Worm (Caenorhabditis elegans) whole organism, L1 larva: ENCODE data around the gene F53B1.2.

ENCODE experiments used
- C34B4.2 ChIP-seq: sonication (generic microtip); optimal IDR thresholded peaks from 2 replicates; lab custom pipeline; 2017; ENCODE audit warnings: mild to moderate bottlenecking, missing genetic modification characterization, missing compliant biosample characterization
- Y116A8C.19 ChIP-seq: sonication (generic microtip); optimal IDR thresholded peaks from 2 replicates; lab custom pipeline; 2016; ENCODE audit warnings: missing compliant biosample characterization, missing genetic modification characterization, borderline replicate concordance
- aly-2 ChIP-seq: fragments of 150-350 bp; optimal IDR thresholded peaks from 2 replicates; lab custom pipeline; 2014; ENCODE audit warnings: missing biosample characterization, missing genetic modification characterization
- blmp-1 ChIP-seq: fragments of 150-350 bp; optimal IDR thresholded peaks from 2 replicates; lab custom pipeline; 2014; ENCODE audit warnings: missing biosample characterization, missing genetic modification characterization
- ceh-8 ChIP-seq: fragments of 200-800 bp; sonication (Bioruptor generic); optimal IDR thresholded peaks from 2 replicates; lab custom pipeline; 2018; ENCODE audit warnings: mild to moderate bottlenecking, missing genetic modification characterization, moderate library complexity, missing compliant biosample characterization
- dpl-1 ChIP-seq, 3 experiments: fragments of 150-350 bp in 2 of 3; sonication (generic microtip) in 1 of 3; optimal IDR thresholded peaks; 2 replicates each; lab custom pipeline; 2014 to 2017; ENCODE audit warnings: missing biosample characterization in 3 of 3, missing genetic modification characterization in 3 of 3, missing genetic modification reagents in 3 of 3
- egl-13 ChIP-seq: sonication (generic microtip); optimal IDR thresholded peaks from 2 replicates; lab custom pipeline; 2016; ENCODE audit warnings: missing genotype, missing genetic modification reagents, missing genetic modification characterization, missing compliant biosample characterization
- elt-2 ChIP-seq: sonication (generic microtip); optimal IDR thresholded peaks from 2 replicates; lab custom pipeline; 2016; ENCODE audit warnings: missing genetic modification characterization, mild to moderate bottlenecking, inconsistent platforms, missing compliant biosample characterization, missing genetic modification reagents
- elt-3 ChIP-seq, 6 experiments: fragments of 150-350 bp in 1 of 6; sonication (generic microtip); optimal IDR thresholded peaks; 2 replicates each; lab custom pipeline; 2017 to 2018; ENCODE audit warnings: missing biosample characterization in 6 of 6, missing genetic modification characterization in 6 of 6, inconsistent platforms in 1 of 6
- fos-1 ChIP-seq: fragments of 150-350 bp; optimal IDR thresholded peaks from 2 replicates; lab custom pipeline; 2014; ENCODE audit warnings: missing biosample characterization, missing genetic modification characterization
- hlh-4 ChIP-seq: sonication (generic microtip); optimal IDR thresholded peaks from 2 replicates; lab custom pipeline; 2016; ENCODE audit warnings: mild to moderate bottlenecking, missing genetic modification characterization, missing compliant biosample characterization
- hpl-2 ChIP-seq: fragments of 150-350 bp; optimal IDR thresholded peaks from 2 replicates; lab custom pipeline; 2014; ENCODE audit warnings: missing biosample characterization, missing genetic modification reagents, missing genetic modification characterization
- irx-1 ChIP-seq: sonication (generic microtip); optimal IDR thresholded peaks from 2 replicates; lab custom pipeline; 2016; ENCODE audit warnings: missing genetic modification characterization, missing compliant biosample characterization
- lin-13 ChIP-seq: fragments of 150-350 bp; optimal IDR thresholded peaks from 2 replicates; lab custom pipeline; 2014; ENCODE audit warnings: missing biosample characterization, missing genetic modification reagents, missing genetic modification characterization
- lin-14 ChIP-seq: fragments of 200-800 bp; sonication (Bioruptor generic); optimal IDR thresholded peaks from 2 replicates; lab custom pipeline; 2018; ENCODE audit warnings: mild to moderate bottlenecking, missing genetic modification characterization, moderate library complexity, missing compliant biosample characterization
- lin-35 ChIP-seq, 2 experiments: fragments of 150-350 bp; optimal IDR thresholded peaks; 2 replicates each; lab custom pipeline; 2014; ENCODE audit warnings: missing biosample characterization in 2 of 2, missing genetic modification characterization in 2 of 2, missing genetic modification reagents in 2 of 2
- lin-39 ChIP-seq: fragments of 150-350 bp; optimal IDR thresholded peaks from 2 replicates; lab custom pipeline; 2014; ENCODE audit warnings: missing biosample characterization, missing genetic modification reagents, missing genetic modification characterization
- nhr-19 ChIP-seq: fragments of 200-800 bp; sonication (Bioruptor generic); conservative IDR thresholded peaks from 2 replicates; pipeline ENCODE4 v1.3.6; 2022; ENCODE audit warnings: missing genetic modification characterization, missing compliant biosample characterization
- nhr-20 ChIP-seq: sonication (generic microtip); optimal IDR thresholded peaks from 2 replicates; lab custom pipeline; 2016; ENCODE audit warnings: mild to moderate bottlenecking, missing genetic modification characterization, missing compliant biosample characterization
- nhr-71 ChIP-seq: sonication (generic microtip); optimal IDR thresholded peaks from 2 replicates; lab custom pipeline; 2016; ENCODE audit warnings: mild to moderate bottlenecking, missing genetic modification characterization, moderate library complexity, missing compliant biosample characterization
- nhr-85 ChIP-seq: sonication (generic microtip); peaks from one replicate; lab custom pipeline; 2016; ENCODE audit warnings: missing genetic modification characterization, inconsistent platforms, missing compliant biosample characterization
- nhr-90 ChIP-seq: sonication (generic microtip); optimal IDR thresholded peaks from 2 replicates; lab custom pipeline; 2016; ENCODE audit warnings: mild to moderate bottlenecking, missing genetic modification characterization, missing compliant biosample characterization; ENCODE audit not compliant: poor library complexity
- pax-3 ChIP-seq: fragments of 200-800 bp; sonication (Bioruptor generic); optimal IDR thresholded peaks from 2 replicates; lab custom pipeline; 2018; ENCODE audit warnings: mild to moderate bottlenecking, missing genetic modification characterization, moderate library complexity, missing compliant biosample characterization
- rnt-1 ChIP-seq: sonication (generic microtip); optimal IDR thresholded peaks from 2 replicates; lab custom pipeline; 2016; ENCODE audit warnings: mild to moderate bottlenecking, missing genetic modification characterization, moderate library complexity, missing compliant biosample characterization
- sup-37 ChIP-seq: fragments of 200-800 bp; sonication (Bioruptor generic); optimal IDR thresholded peaks from 2 replicates; lab custom pipeline; 2018; ENCODE audit warnings: mild to moderate bottlenecking, missing genetic modification characterization, missing compliant biosample characterization
- unc-130 ChIP-seq: fragments of 150-350 bp; optimal IDR thresholded peaks from 2 replicates; lab custom pipeline; 2017; ENCODE audit warnings: missing biosample characterization, missing genetic modification characterization, inconsistent platforms
- unc-62 ChIP-seq: fragments of 150-350 bp; optimal IDR thresholded peaks from 2 replicates; lab custom pipeline; 2014; ENCODE audit warnings: missing biosample characterization, missing genetic modification reagents, missing genetic modification characterization
- unc-86 ChIP-seq: sonication (generic microtip); optimal IDR thresholded peaks from 2 replicates; lab custom pipeline; 2016; ENCODE audit warnings: missing genetic modification characterization, missing compliant biosample characterization
- unc-98 ChIP-seq: fragments of 200-800 bp; sonication (Bioruptor generic); IDR thresholded peaks from 2 replicates; pipeline ENCODE4 v1.3.6; 2022; ENCODE audit warnings: missing genetic modification characterization, missing compliant biosample characterization

Gene F53B1.2

ce11 chrX:2145629-2146028 lies 36.8 kb downstream of the F53B1.2 start, which contains the start of gene dpy-3:
TSS of gene dpy-3 (minus strand) at chrX:2145647.
- TF ChIP-seq blmp-1 (peak; percentile 98), dpl-1 (GFP tag; optimal IDR thresholded peaks at IDR 0.05; lab: Kevin White, UChicago) (no peak)

DNA sequence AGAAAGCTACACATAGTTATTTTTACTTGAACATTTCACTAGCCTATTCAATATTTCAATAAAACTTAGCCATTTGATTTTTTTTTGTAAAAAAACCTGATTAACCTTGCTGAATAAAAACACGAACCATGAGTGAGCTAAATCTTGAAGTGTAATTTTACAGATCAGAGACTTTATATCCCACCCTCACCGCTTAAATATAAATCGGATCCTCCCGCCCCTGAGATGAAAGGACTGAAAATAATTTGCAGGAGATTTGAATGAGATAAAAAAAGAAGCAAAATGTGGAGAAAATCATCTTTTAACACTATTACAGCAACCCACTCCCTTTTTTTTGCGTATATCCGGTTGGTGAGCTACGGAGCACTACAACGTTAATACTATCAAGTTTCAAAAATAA lies 41.2 kb downstream of the F53B1.2 start, which contains the start of gene npax-2:
Gene npax-2, minus strand, starts transcription at position 101 of the 400 bp plus-strand sequence.
- TF ChIP-seq unc-130 (tag; lab: Kevin White, UChicago) (no peak), aly-2 (no peak), fos-1 (tag; lab: Kevin White, UChicago) (no peak), hpl-2 (GFP tag; lab: Kevin White, UChicago) (no peak), lin-13 (GFP tag; lab: Kevin White, UChicago) (no peak), hlh-4 (no peak), nhr-19 (GFP tag; lab: Robert Waterston, UW) (no peak), rnt-1 (no peak), unc-98 (GFP tag; lab: Robert Waterston, UW) (no peak), unc-62 (GFP tag; lab: Kevin White, UChicago) (no peak)

DNA sequence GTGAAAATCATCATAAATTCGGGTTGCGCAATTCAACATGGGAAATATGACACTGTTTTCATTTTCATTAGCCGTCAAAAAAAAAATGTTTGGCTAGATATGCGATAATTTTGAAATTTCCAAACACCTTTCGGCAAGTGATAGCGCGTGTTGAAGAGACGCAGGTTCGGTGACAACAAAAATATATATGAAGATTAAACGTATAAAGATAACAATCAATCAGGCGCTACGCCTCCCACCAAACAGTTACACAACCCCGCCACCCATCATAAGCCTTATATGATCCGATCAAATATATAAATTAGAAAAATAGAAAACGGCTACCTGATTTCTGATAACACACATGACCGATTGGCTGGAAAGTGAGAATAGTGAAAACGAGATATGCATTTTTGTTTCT lies 43.3 kb downstream of the F53B1.2 start:
- no peak for TF ChIP-seq unc-86 (tag; lab: Kevin White, UChicago)
- TF ChIP-seq nhr-19 (GFP tag; lab: Robert Waterston, UW): no peak
- TF ChIP-seq aly-2: no peak
- TF ChIP-seq ceh-8 (GFP tag; lab: Kevin White, UChicago): no peak
- TF ChIP-seq Y116A8C.19 (tag; lab: Kevin White, UChicago): no peak
- no peak for TF ChIP-seq hpl-2 (GFP tag; lab: Kevin White, UChicago)
- TF ChIP-seq sup-37 (GFP tag; lab: Kevin White, UChicago): no peak
- TF ChIP-seq egl-13 (tag; lab: Kevin White, UChicago): no peak
- no peak for TF ChIP-seq irx-1 (tag; lab: Kevin White, UChicago)
- TF ChIP-seq nhr-71 (tag; lab: Kevin White, UChicago): no peak
- TF ChIP-seq nhr-85 (tag; lab: Kevin White, UChicago): peak; percentile 71
- no peak for TF ChIP-seq lin-14
- no peak for TF ChIP-seq nhr-90 (tag; lab: Kevin White, UChicago)
- no peak for TF ChIP-seq pax-3 (tag; lab: Kevin White, UChicago)
- peak; percentile 87 for TF ChIP-seq blmp-1
- TF ChIP-seq nhr-20 (tag; lab: Kevin White, UChicago): no peak
- peak in 1 of 6 experiments; percentile 32 for TF ChIP-seq elt-3 (tag; optimal IDR thresholded peaks at IDR 0.05; lab: Kevin White, UChicago)
- no peak for TF ChIP-seq lin-35 (GFP tag; optimal IDR thresholded peaks at IDR 0.05; lab: Kevin White, UChicago)
- TF ChIP-seq, all 84 proteins: peak for 3

DNA sequence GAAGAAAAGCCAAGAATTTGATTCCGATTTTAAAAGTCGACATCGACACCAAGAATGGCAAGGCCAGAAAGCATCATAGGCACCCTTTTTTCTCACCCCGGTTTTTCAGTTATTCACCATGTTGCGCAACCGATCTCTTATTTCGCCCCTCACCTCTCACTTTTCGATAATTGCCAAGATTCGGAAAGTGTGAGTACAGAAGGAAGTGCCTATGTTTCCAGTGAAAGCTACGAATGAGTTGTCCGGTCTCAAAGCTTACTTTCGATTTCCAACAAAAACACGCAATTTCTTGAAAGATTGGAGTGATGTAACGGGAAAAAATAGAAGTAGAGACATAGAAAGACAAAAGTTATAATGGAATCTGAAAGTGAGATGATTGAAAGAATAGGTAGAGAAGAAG lies 45.0 kb downstream of the F53B1.2 start:
- peak; percentile 70 for TF ChIP-seq blmp-1
- TF ChIP-seq lin-39 (tag; lab: Kevin White, UChicago): no peak

- TF ChIP-seq elt-2 (tag; lab: Kevin White, UChicago) (peak; percentile 78), elt-3 (tag; optimal IDR thresholded peaks at IDR 0.05; lab: Kevin White, UChicago) (peak in 1 of 6 experiments; percentile 50), C34B4.2 (no peak), nhr-85 (tag; lab: Kevin White, UChicago) (peak; percentile 36)
- TF ChIP-seq, all 84 proteins: peak for 3
Measured at ce11 chrX:2157855-2158254, 49.1 kb downstream of the F53B1.2 start.
